Worm (Caenorhabditis elegans): ENCODE results near the gene paqr-2.
A peak's percentile ranks its signal among the peaks of the same experiment; 100 is the strongest.

The paqr-2 gene

ce11 chrIII:5349250-5349649, 30.5 kb downstream of the paqr-2 start, which contains the start of gene thoc-5 (continued):
- TF ChIP-seq daf-12 (tag; optimal IDR thresholded peaks at IDR 0.05): no peak
- TF ChIP-seq T20F7.1 (GFP tag; optimal IDR thresholded peaks at IDR 0.05): peak; percentile 33
- TF ChIP-seq mxl-2 (GFP tag; conservative IDR thresholded peaks at IDR 0.05): no peak
- TF ChIP-seq ZK546.5 (tag; optimal IDR thresholded peaks at IDR 0.05): no peak
- TF ChIP-seq lim-7 (GFP tag; IDR thresholded peaks at IDR 0.05): no peak
- TF ChIP-seq hlh-30 (tag; optimal IDR thresholded peaks at IDR 0.05; ENCODE audit: insufficient read depth): peak; percentile 53
- peak; percentile 28 for TF ChIP-seq spr-3 (GFP tag; optimal IDR thresholded peaks at IDR 0.05)
- TF ChIP-seq nhr-28 (tag; optimal IDR thresholded peaks at IDR 0.05): peak; percentile 34
- no peak for TF ChIP-seq skn-1 (tag; optimal IDR thresholded peaks at IDR 0.05)
- TF ChIP-seq aha-1 (tag): peak; percentile 92
- no peak for TF ChIP-seq jun-1 (tag; optimal IDR thresholded peaks at IDR 0.05)
- TF ChIP-seq lsy-2 (tag; optimal IDR thresholded peaks at IDR 0.05): peak in 1 of 2 experiments; percentile 87
- TF ChIP-seq snpc-1.2 (GFP tag; IDR thresholded peaks at IDR 0.05): no peak
- TF ChIP-seq lin-39 (tag; optimal IDR thresholded peaks at IDR 0.05): no peak
- no peak for TF ChIP-seq ama-1 (optimal IDR thresholded peaks at IDR 0.05)

ce11 chrIII:5346017-5346416, 33.7 kb downstream of the paqr-2 start, which contains the start of gene glrx-21:
Gene glrx-21 (minus strand): TSS chrIII:5346117.
- no peak for TF ChIP-seq nhr-42 (GFP tag; IDR thresholded peaks at IDR 0.05)
- no peak for TF ChIP-seq daf-19 (GFP tag; conservative IDR thresholded peaks at IDR 0.05)
- no peak for TF ChIP-seq dmd-9 (GFP tag; IDR thresholded peaks at IDR 0.05)
- no peak for TF ChIP-seq ces-1 (GFP tag; optimal IDR thresholded peaks at IDR 0.05)
- no peak for TF ChIP-seq nhr-28 (tag; optimal IDR thresholded peaks at IDR 0.05)
- no peak for TF ChIP-seq F26F4.8 (GFP tag; conservative IDR thresholded peaks at IDR 0.05)
- TF ChIP-seq daf-12 (tag; optimal IDR thresholded peaks at IDR 0.05): no peak
- no peak for TF ChIP-seq nhr-11 (tag; optimal IDR thresholded peaks at IDR 0.05)
- no peak for TF ChIP-seq Y105C5A.15 (GFP tag; IDR thresholded peaks at IDR 0.05)
- TF ChIP-seq hmg-1.1 (GFP tag; IDR thresholded peaks at IDR 0.05): no peak
- no peak for TF ChIP-seq R02D3.7 (tag; optimal IDR thresholded peaks at IDR 0.05)
- no peak for TF ChIP-seq mxl-2 (GFP tag; conservative IDR thresholded peaks at IDR 0.05)
- TF ChIP-seq tra-1 (GFP tag; IDR thresholded peaks at IDR 0.05): no peak
- no peak for TF ChIP-seq F37D6.2 (tag; optimal IDR thresholded peaks at IDR 0.05)
- no peak for TF ChIP-seq ceh-32 (tag; optimal IDR thresholded peaks at IDR 0.05; ENCODE audit: poor library complexity)
- TF ChIP-seq lin-29 (GFP tag; IDR thresholded peaks at IDR 0.05): no peak
- TF ChIP-seq sdz-12 (GFP tag; optimal IDR thresholded peaks at IDR 0.05): no peak
- TF ChIP-seq hlh-11 (tag; optimal IDR thresholded peaks at IDR 0.05): no peak

- TF ChIP-seq saeg-2 (GFP tag; IDR thresholded peaks at IDR 0.05): no peak
- no peak for TF ChIP-seq snpc-1.2 (GFP tag; IDR thresholded peaks at IDR 0.05)
- TF ChIP-seq skn-1 (tag; optimal IDR thresholded peaks at IDR 0.05): no peak
- no peak for TF ChIP-seq pqm-1 (tag; optimal IDR thresholded peaks at IDR 0.05)
- no peak for TF ChIP-seq fos-1 (tag; optimal IDR thresholded peaks at IDR 0.05)
- TF ChIP-seq nhr-25 (tag; optimal IDR thresholded peaks at IDR 0.05; ENCODE audit: borderline replicate concordance, insufficient read depth): no peak
- no peak for TF ChIP-seq unc-130 (GFP tag; optimal IDR thresholded peaks at IDR 0.05)
- TF ChIP-seq dve-1 (tag; optimal IDR thresholded peaks at IDR 0.05; ENCODE audit: insufficient read depth): no peak
- TF ChIP-seq lir-3 (tag; optimal IDR thresholded peaks at IDR 0.05): no peak
- TF ChIP-seq sdz-12 (GFP tag; optimal IDR thresholded peaks at IDR 0.05): no peak
- no peak for TF ChIP-seq mxl-2 (GFP tag; conservative IDR thresholded peaks at IDR 0.05)
- no peak for TF ChIP-seq arid-1 (GFP tag; conservative IDR thresholded peaks at IDR 0.05)
- no peak for TF ChIP-seq mxl-3 (GFP tag; optimal IDR thresholded peaks at IDR 0.05)
- TF ChIP-seq ctbp-1 (GFP tag; IDR thresholded peaks at IDR 0.05): no peak
- TF ChIP-seq ceh-82 (tag; optimal IDR thresholded peaks at IDR 0.05): no peak
- no peak for TF ChIP-seq daf-12 (tag; optimal IDR thresholded peaks at IDR 0.05)
- TF ChIP-seq hif-1 (tag; optimal IDR thresholded peaks at IDR 0.05): no peak
- TF ChIP-seq lin-29 (GFP tag; IDR thresholded peaks at IDR 0.05): no peak
Measured at ce11 chrIII:5344561-5344960, 35.2 kb downstream of the paqr-2 start.

All from whole organism, L4 larva.